Fruit fly (Drosophila melanogaster) S2 (cell line): ENCODE results near the gene Rsf1.

ENCODE experiments used
- CG8478 ChIP-seq: fragments of >200 bp; optimal IDR thresholded peaks from 2 replicates; lab custom pipeline; 2018
- CTCF ChIP-seq, 2 experiments: fragments of >200 bp; optimal IDR thresholded peaks; 2 replicates each; lab custom pipeline; 2018

Rsf1 gene

dm6 chr2L:10226213-10226723 is 37.1 kb downstream of the Rsf1 start:
- TF ChIP-seq CTCF (optimal IDR thresholded peaks at IDR 0.05; lab: Kevin White, UChicago) (no peak), CG8478 (no peak)

dm6 chr2L:10222550-10223231 is 40.7 kb downstream of the Rsf1 start, which contains the start of gene Bcs1:
Gene Bcs1 (plus strand): TSS chr2L:10222657.
- TF ChIP-seq CTCF (optimal IDR thresholded peaks at IDR 0.05; lab: Kevin White, UChicago) (no peak), CG8478 (no peak)

dm6 chr2L:10221387-10221705 is 42.0 kb downstream of the Rsf1 start:
- TF ChIP-seq CG8478 (no peak), CTCF (optimal IDR thresholded peaks at IDR 0.05; lab: Kevin White, UChicago) (no peak)

DNA sequence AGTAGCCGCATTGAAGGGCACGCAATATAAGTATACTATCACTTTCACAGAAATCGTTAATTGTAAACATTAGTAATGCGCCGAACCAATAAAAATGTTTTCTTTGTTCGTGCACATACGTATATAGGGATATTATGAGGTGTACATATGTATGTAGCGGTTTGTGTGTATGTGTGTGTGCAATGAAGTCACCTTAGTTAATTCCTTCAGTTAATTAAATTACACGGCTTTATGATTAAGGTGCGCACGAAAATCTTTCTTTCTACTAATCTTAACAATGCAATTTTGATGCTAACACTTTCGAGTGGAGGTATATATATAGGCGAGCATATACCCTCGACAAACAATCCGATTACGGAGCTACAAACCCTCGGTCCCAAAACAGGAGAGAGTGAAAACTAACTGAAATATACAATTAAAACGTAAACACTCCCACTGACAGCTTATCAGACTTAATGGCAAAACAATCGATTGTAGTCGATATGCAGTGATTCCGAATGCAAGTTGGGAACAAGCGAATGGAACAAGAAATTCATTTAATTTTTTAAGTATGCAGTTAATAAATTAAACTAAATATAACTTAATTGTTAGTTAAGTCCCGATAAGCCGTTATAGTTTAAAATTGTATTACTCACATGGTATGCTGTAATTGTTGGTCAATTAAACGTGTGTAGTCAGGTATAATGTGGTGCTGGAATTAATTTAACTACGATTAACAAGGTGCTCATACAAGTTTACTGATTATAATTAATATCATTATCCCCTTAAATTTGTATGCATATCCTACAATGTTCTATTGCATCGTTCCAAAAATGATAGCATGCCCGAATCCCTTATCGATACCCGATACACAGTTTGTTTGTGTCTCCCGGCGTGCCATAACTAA is 42.6 kb downstream of the Rsf1 start, which contains the start of the genes Npc1a and Prosalpha6:
Gene Npc1a, minus strand, starts transcription at position 716 of the 886 bp plus-strand sequence.
Gene Prosalpha6, plus strand, starts transcription at position 851 of the 886 bp plus-strand sequence.
- no peak for TF ChIP-seq CG8478
- TF ChIP-seq CTCF (optimal IDR thresholded peaks at IDR 0.05; lab: Kevin White, UChicago): no peak

DNA sequence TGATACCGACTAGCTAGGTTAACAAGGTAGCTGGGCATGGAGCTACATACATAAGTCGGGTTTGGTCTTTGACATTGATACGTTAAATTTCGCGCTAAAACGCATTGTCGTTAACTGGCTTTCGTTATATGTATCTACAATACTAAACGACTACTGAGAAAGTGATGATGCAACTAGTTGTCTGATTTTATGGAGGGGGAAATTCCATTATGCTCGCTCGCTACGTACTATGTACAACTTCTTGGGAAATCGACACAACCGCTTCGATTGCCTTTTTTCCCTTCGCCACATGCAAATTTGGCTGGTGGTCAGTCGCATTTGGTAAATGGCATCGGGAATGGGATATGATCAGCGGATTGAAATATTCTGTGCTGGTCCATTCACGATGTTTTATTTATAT is 43.3 kb downstream of the Rsf1 start:
- TF ChIP-seq CG8478 (no peak), CTCF (optimal IDR thresholded peaks at IDR 0.05; lab: Kevin White, UChicago) (no peak)
